Fruit fly (Drosophila melanogaster) whole organism, embryonic: ENCODE results near the gene Mbs.

Experiments used
- ATbp ChIP-seq: fragments of 200-800 bp; sonication (Bioruptor generic); optimal IDR thresholded peaks from 2 replicates; lab custom pipeline; 2017; ENCODE audit warnings: missing biosample characterization, mild to moderate bottlenecking, missing genetic modification characterization, missing genetic modification reagents
- Atf6 ChIP-seq: fragments of 200-800 bp; sonication (Bioruptor generic); IDR thresholded peaks from 2 replicates; pipeline ENCODE4 v1.3.6; 2022; ENCODE audit warnings: missing biosample characterization, missing genetic modification characterization
- Bdp1 ChIP-seq: fragments of 200-800 bp; sonication (Bioruptor generic); optimal IDR thresholded peaks from 3 replicates; lab custom pipeline; 2016; ENCODE audit warnings: missing biosample characterization, missing genetic modification characterization
- CG1024 ChIP-seq: fragments of 200-800 bp; sonication (Bioruptor generic); IDR thresholded peaks from 2 replicates; pipeline ENCODE4 v1.3.6; 2022; ENCODE audit warnings: missing biosample characterization, missing genetic modification characterization
- CG11504 ChIP-seq: fragments of 200-800 bp; sonication (Bioruptor generic); optimal IDR thresholded peaks from 3 replicates; lab custom pipeline; 2019; ENCODE audit warnings: missing biosample characterization, mild to moderate bottlenecking, missing genetic modification characterization, moderate library complexity
- CG11560 ChIP-seq: fragments of 200-800 bp; sonication (Bioruptor generic); IDR thresholded peaks from 3 replicates; pipeline ENCODE4 v1.3.6; 2022; ENCODE audit warnings: missing biosample characterization, missing genetic modification characterization
- CG1233 ChIP-seq: fragments of 200-800 bp; sonication (Bioruptor generic); optimal IDR thresholded peaks from 4 replicates; lab custom pipeline; 2018; ENCODE audit warnings: missing biosample characterization, mild to moderate bottlenecking, missing genetic modification characterization
- CG13894 ChIP-seq: fragments of 200-800 bp; sonication (Bioruptor generic); optimal IDR thresholded peaks from 3 replicates; lab custom pipeline; 2018; ENCODE audit warnings: missing biosample characterization, mild to moderate bottlenecking, missing genetic modification characterization, moderate library complexity
- CG1647 ChIP-seq: fragments of 200-800 bp; sonication (Bioruptor generic); optimal IDR thresholded peaks from 3 replicates; lab custom pipeline; 2016; ENCODE audit warnings: missing biosample characterization, missing genetic modification characterization
- CG16813 ChIP-seq: fragments of 200-800 bp; sonication (Bioruptor generic); IDR thresholded peaks from 3 replicates; pipeline ENCODE4 v1.3.6; 2022; ENCODE audit warnings: missing biosample characterization, missing genetic modification characterization; ENCODE audit not compliant: partially characterized antibody
- CG17802 ChIP-seq: fragments of 200-800 bp; sonication (Bioruptor generic); optimal IDR thresholded peaks from 2 replicates; lab custom pipeline; 2018; ENCODE audit warnings: missing biosample characterization, mild to moderate bottlenecking, missing genetic modification characterization, moderate library complexity
- CG18476 ChIP-seq: fragments of 200-800 bp; sonication (Bioruptor generic); optimal IDR thresholded peaks from 2 replicates; lab custom pipeline; 2016; ENCODE audit warnings: missing biosample characterization, mild to moderate bottlenecking, missing genetic modification characterization
- CG32532 ChIP-seq: fragments of 200-800 bp; sonication (Bioruptor generic); IDR thresholded peaks from 2 replicates; pipeline ENCODE4 v1.3.6; 2022; ENCODE audit warnings: missing biosample characterization, missing genetic modification characterization
- CG3407 ChIP-seq: fragments of 200-800 bp; sonication (Bioruptor generic); optimal IDR thresholded peaks from 2 replicates; lab custom pipeline; 2018; ENCODE audit warnings: missing biosample characterization, mild to moderate bottlenecking, missing genetic modification characterization
- CG5180 ChIP-seq: fragments of 200-800 bp; sonication (Bioruptor generic); optimal IDR thresholded peaks from 3 replicates; lab custom pipeline; 2017; ENCODE audit warnings: missing biosample characterization, missing genetic modification characterization, mild to moderate bottlenecking, moderate library complexity, missing genetic modification reagents
- CG6813 ChIP-seq: fragments of 200-800 bp; sonication (Bioruptor generic); optimal IDR thresholded peaks from 2 replicates; lab custom pipeline; 2017; ENCODE audit warnings: missing biosample characterization, missing genetic modification characterization, mild to moderate bottlenecking, moderate library complexity, missing genetic modification reagents
- CG6854 ChIP-seq: fragments of 200-800 bp; sonication (Bioruptor generic); optimal IDR thresholded peaks from 3 replicates; lab custom pipeline; 2017; ENCODE audit warnings: missing biosample characterization, mild to moderate bottlenecking, missing genetic modification characterization
- CG8089 ChIP-seq: fragments of 200-800 bp; sonication (Bioruptor generic); optimal IDR thresholded peaks from 3 replicates; lab custom pipeline; 2016; ENCODE audit warnings: missing biosample characterization, missing genetic modification characterization
- CG8290 ChIP-seq, 3 experiments: fragments of 200-800 bp; sonication (Bioruptor generic); optimal IDR thresholded peaks; 2 replicates each; lab custom pipeline; 2016 to 2019; ENCODE audit warnings: missing biosample characterization in 3 of 3, missing genetic modification characterization in 3 of 3, mild to moderate bottlenecking in 2 of 3, moderate library complexity in 1 of 3
- CG9727 ChIP-seq: fragments of 200-800 bp; sonication (Bioruptor generic); optimal IDR thresholded peaks from 3 replicates; lab custom pipeline; 2017; ENCODE audit warnings: missing biosample characterization, mild to moderate bottlenecking, missing genetic modification characterization
- CTCF ChIP-seq: fragments of 200-800 bp; sonication (Bioruptor generic); optimal IDR thresholded peaks from 2 replicates; lab custom pipeline; 2017; ENCODE audit warnings: missing biosample characterization, mild to moderate bottlenecking, missing genetic modification characterization, moderate library complexity
- CrebB ChIP-seq: fragments of 200-800 bp; sonication (Bioruptor generic); optimal IDR thresholded peaks from 3 replicates; lab custom pipeline; 2018; ENCODE audit warnings: missing biosample characterization, mild to moderate bottlenecking, missing genetic modification characterization
- Drgx ChIP-seq: fragments of 200-800 bp; sonication (Bioruptor generic); IDR thresholded peaks from 2 replicates; pipeline ENCODE4 v1.3.6; 2022; ENCODE audit warnings: missing biosample characterization, missing genetic modification characterization
- HLHmδ ChIP-seq: fragments of 200-800 bp; sonication (Bioruptor generic); optimal IDR thresholded peaks from 2 replicates; lab custom pipeline; 2018; ENCODE audit warnings: missing biosample characterization, mild to moderate bottlenecking, missing genetic modification characterization, moderate library complexity
- Neu2 ChIP-seq: fragments of 200-800 bp; sonication (Bioruptor generic); optimal IDR thresholded peaks from 3 replicates; lab custom pipeline; 2016; ENCODE audit warnings: missing biosample characterization, missing genetic modification characterization, borderline replicate concordance
- Pdp1 ChIP-seq, 2 experiments: fragments of 200-800 bp; sonication (Bioruptor generic); optimal IDR thresholded peaks; 3 replicates each; lab custom pipeline; 2016; ENCODE audit warnings: missing biosample characterization in 2 of 2, missing genetic modification characterization in 2 of 2, mild to moderate bottlenecking in 1 of 2, moderate library complexity in 1 of 2
- Sry-β ChIP-seq: fragments of 200-800 bp; sonication (Bioruptor generic); optimal IDR thresholded peaks from 2 replicates; lab custom pipeline; 2018; ENCODE audit warnings: missing biosample characterization, mild to moderate bottlenecking, missing genetic modification characterization, moderate library complexity
- Tbp ChIP-seq: fragments of >200 bp; optimal IDR thresholded peaks from 2 replicates; lab custom pipeline; 2018; ENCODE audit warnings: missing biosample characterization, missing genetic modification characterization
- ap ChIP-seq: fragments of 200-800 bp; sonication (Bioruptor generic); IDR thresholded peaks from 2 replicates; pipeline ENCODE4 v1.3.6; 2022; ENCODE audit warnings: missing biosample characterization, missing genetic modification characterization
- ase ChIP-seq: fragments of 200-800 bp; sonication (Bioruptor generic); IDR thresholded peaks from 3 replicates; pipeline ENCODE4 v1.3.6; 2022; ENCODE audit warnings: missing biosample characterization, missing genetic modification characterization
- bbx ChIP-seq: fragments of 200-800 bp; sonication (Bioruptor generic); IDR thresholded peaks from 2 replicates; pipeline ENCODE4 v1.3.6; 2022; ENCODE audit warnings: missing biosample characterization, missing genetic modification characterization; ENCODE audit not compliant: partially characterized antibody
- chif ChIP-seq, 2 experiments: fragments of 200-800 bp; sonication (Bioruptor generic); optimal IDR thresholded peaks; 3 replicates each; lab custom pipeline; 2016; ENCODE audit warnings: missing biosample characterization in 2 of 2, missing genetic modification characterization in 2 of 2
- corto ChIP-seq: fragments of 200-800 bp; sonication (Bioruptor generic); optimal IDR thresholded peaks from 2 replicates; lab custom pipeline; 2016; ENCODE audit warnings: missing biosample characterization, mild to moderate bottlenecking, missing genetic modification characterization, moderate library complexity
- da ChIP-seq: fragments of 200-800 bp; sonication (Bioruptor generic); optimal IDR thresholded peaks from 2 replicates; lab custom pipeline; 2016; ENCODE audit warnings: missing biosample characterization, missing genetic modification characterization
- dmrt99B ChIP-seq: fragments of 200-800 bp; sonication (Bioruptor generic); optimal IDR thresholded peaks from 2 replicates; lab custom pipeline; 2018; ENCODE audit warnings: missing biosample characterization, mild to moderate bottlenecking, missing genetic modification characterization, moderate library complexity
- hbn ChIP-seq: fragments of 200-800 bp; sonication (Bioruptor generic); IDR thresholded peaks from 2 replicates; pipeline ENCODE4 v1.3.6; 2022; ENCODE audit warnings: missing biosample characterization, missing genetic modification characterization; ENCODE audit not compliant: partially characterized antibody
- her ChIP-seq: fragments of 200-800 bp; sonication (Bioruptor generic); optimal IDR thresholded peaks from 2 replicates; lab custom pipeline; 2016; ENCODE audit warnings: missing biosample characterization, missing genetic modification characterization
- lilli ChIP-seq: fragments of 200-800 bp; sonication (Bioruptor generic); optimal IDR thresholded peaks from 3 replicates; lab custom pipeline; 2016; ENCODE audit warnings: missing biosample characterization, missing genetic modification characterization
- lmd ChIP-seq: fragments of 200-800 bp; sonication (Bioruptor generic); IDR thresholded peaks from 2 replicates; pipeline ENCODE4 v1.3.6; 2022; ENCODE audit warnings: missing biosample characterization, missing genetic modification characterization
- luna ChIP-seq: fragments of 200-800 bp; sonication (Bioruptor generic); optimal IDR thresholded peaks from 2 replicates; lab custom pipeline; 2016; ENCODE audit warnings: missing biosample characterization, missing genetic modification characterization
- otp ChIP-seq: fragments of 200-800 bp; sonication (Bioruptor generic); IDR thresholded peaks from 3 replicates; pipeline ENCODE4, ENCODE4 v1.3.6; 2022; ENCODE audit warnings: missing biosample characterization, missing genetic modification characterization
- prd ChIP-seq, 3 experiments: fragments of >200 bp in 2 of 3; fragments of 200-800 bp in 1 of 3; sonication (Bioruptor generic) in 1 of 3; optimal IDR thresholded peaks in 2 of 3; IDR thresholded peaks in 1 of 3; 2 replicates in 2 of 3; 3 replicates in 1 of 3; pipeline versions ENCODE4 v1.3.6 to Lab custom; 2017 to 2022; ENCODE audit warnings: missing biosample characterization in 1 of 3, missing genetic modification characterization in 1 of 3
- sim ChIP-seq: fragments of 200-800 bp; sonication (Bioruptor generic); IDR thresholded peaks from 2 replicates; pipeline ENCODE4 v1.3.6; 2022; ENCODE audit warnings: missing biosample characterization, missing genetic modification characterization
- slp2 ChIP-seq: fragments of 200-800 bp; sonication (Bioruptor generic); optimal IDR thresholded peaks from 2 replicates; lab custom pipeline; 2016; ENCODE audit warnings: missing biosample characterization, missing genetic modification characterization
- so ChIP-seq: fragments of 200-800 bp; sonication (Bioruptor generic); IDR thresholded peaks from 3 replicates; pipeline ENCODE4 v1.3.6; 2022; ENCODE audit warnings: missing biosample characterization, missing genetic modification characterization
- tio ChIP-seq: fragments of 200-800 bp; sonication (Bioruptor generic); optimal IDR thresholded peaks from 2 replicates; lab custom pipeline; 2017; ENCODE audit warnings: missing biosample characterization, missing genetic modification characterization, inconsistent platforms
- unpg ChIP-seq: fragments of 200-800 bp; sonication (Bioruptor generic); optimal IDR thresholded peaks from 3 replicates; lab custom pipeline; 2018; ENCODE audit warnings: missing biosample characterization, mild to moderate bottlenecking, missing genetic modification characterization, moderate library complexity
- wek ChIP-seq: fragments of 200-800 bp; sonication (Bioruptor generic); optimal IDR thresholded peaks from 3 replicates; lab custom pipeline; 2018; ENCODE audit warnings: missing biosample characterization, mild to moderate bottlenecking, missing genetic modification characterization, moderate library complexity

Mbs gene

DNA sequence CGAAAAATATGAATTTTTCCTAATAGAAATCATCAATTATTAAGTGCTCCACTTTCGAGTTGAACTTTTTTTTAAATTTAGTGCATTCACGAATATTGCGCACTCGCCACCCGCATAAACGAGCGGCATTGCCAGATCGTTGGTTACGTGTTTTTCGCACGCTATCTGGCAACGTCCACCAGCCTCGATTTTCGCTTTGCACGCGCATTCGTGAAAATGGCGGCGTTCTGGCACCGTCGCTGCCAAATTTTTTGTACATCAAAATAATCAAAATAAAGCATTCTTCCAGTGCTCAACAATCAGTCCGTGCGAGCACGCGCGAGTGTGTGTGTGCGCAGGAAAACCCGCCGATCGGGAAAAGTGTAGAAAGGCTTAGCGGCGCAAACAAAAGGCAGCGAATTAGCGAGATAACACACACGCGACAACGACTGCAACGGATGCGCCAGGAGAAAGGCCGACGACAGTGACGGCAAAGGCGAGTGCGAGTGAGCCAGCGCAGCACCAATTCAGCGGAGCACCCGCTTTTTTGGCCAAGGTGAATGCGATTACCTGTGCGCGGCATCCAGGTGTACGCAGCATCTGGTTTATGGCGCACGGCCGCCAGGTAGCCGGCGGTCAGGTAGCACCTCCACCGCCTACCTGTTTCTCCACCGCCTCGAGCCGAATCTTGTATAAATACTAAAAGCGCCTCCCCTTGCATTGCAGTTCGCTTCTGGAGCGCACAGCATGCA lies 62.0 kb downstream of the Mbs start (continued):
- TF ChIP-seq prd (optimal IDR thresholded peaks at IDR 0.05; lab: Kevin White, UChicago) (no peak), prd (GFP tag; IDR thresholded peaks at IDR 0.05; lab: Robert Waterston, UW) (peak; percentile 82), bbx (GFP tag; lab: Robert Waterston, UW) (peak; percentile 80), sim (GFP tag; lab: Robert Waterston, UW) (no peak), otp (no peak; the same call in 2 of the 3 replicates), luna (GFP tag; lab: Kevin White, UChicago) (peak; percentile 79), CG16813 (GFP tag; lab: Robert Waterston, UW) (peak; percentile 70), Atf6 (GFP tag; lab: Robert Waterston, UW) (peak; percentile 85), dmrt99B (no peak), Sry-β (no peak), Neu2 (GFP tag; lab: Kevin White, UChicago) (no peak), her (GFP tag; lab: Kevin White, UChicago) (peak; percentile 59), HLHmδ (peak; percentile 46), CG32532 (GFP tag; lab: Robert Waterston, UW) (peak; percentile 88), chif (GFP tag; optimal IDR thresholded peaks at IDR 0.05; lab: Kevin White, UChicago) (peak; percentile 75 to 77), CG18476 (GFP tag; lab: Kevin White, UChicago) (peak; percentile 72), CG8089 (GFP tag; lab: Kevin White, UChicago) (peak; percentile 50), CG11560 (tag; lab: Robert Waterston, UW) (peak; percentile 18; the same call in 1 of the 3 replicates), CG8290 (GFP tag; optimal IDR thresholded peaks at IDR 0.05; lab: Kevin White, UChicago) (peak; percentile 63), CG8290 (tag; optimal IDR thresholded peaks at IDR 0.05; lab: Kevin White, UChicago) (no peak), unpg (peak; percentile 86), ase (GFP tag; lab: Robert Waterston, UW) (peak; percentile 59; the same call in 2 of the 3 replicates), CG17802 (tag; lab: Kevin White, UChicago) (no peak), CG13894 (tag; lab: Kevin White, UChicago) (no peak), lmd (GFP tag; lab: Robert Waterston, UW) (peak; percentile 82; the same call in 1 of the 2 replicates), CG3407 (GFP tag; lab: Kevin White, UChicago) (peak; percentile 66), Pdp1 (GFP tag; optimal IDR thresholded peaks at IDR 0.05; lab: Kevin White, UChicago) (peak; percentile 84 to 98), Bdp1 (GFP tag; lab: Kevin White, UChicago) (peak; percentile 78), CG6813 (GFP tag; lab: Kevin White, UChicago) (peak; percentile 76), lilli (GFP tag; lab: Kevin White, UChicago) (peak; percentile 94), CG1647 (GFP tag; lab: Kevin White, UChicago) (peak; percentile 57), CG1024 (0 out of 2 replicates have a peak, but pooled peaks have one; percentile 21), wek (GFP tag; lab: Kevin White, UChicago) (no peak), hbn (GFP tag; lab: Robert Waterston, UW) (peak; percentile 34; the same call in 1 of the 2 replicates), CrebB (tag; lab: Kevin White, UChicago) (peak; percentile 48), CG11504 (tag; lab: Kevin White, UChicago) (no peak), so (GFP tag; lab: Robert Waterston, UW) (peak; percentile 79), CG6854 (peak; percentile 73), Tbp (GFP tag; lab: Kevin White, UChicago) (no peak), da (GFP tag; lab: Kevin White, UChicago) (no peak), CG9727 (peak; percentile 89), Drgx (GFP tag; lab: Robert Waterston, UW) (peak; percentile 91), CTCF (GFP tag; lab: Kevin White, UChicago) (no peak), CG1233 (GFP tag; lab: Kevin White, UChicago) (peak; percentile 79), ATbp (GFP tag; lab: Kevin White, UChicago) (no peak), ap (GFP tag; lab: Robert Waterston, UW) (peak; percentile 57), corto (peak; percentile 63), CG5180 (GFP tag; lab: Kevin White, UChicago) (no peak), slp2 (GFP tag; lab: Kevin White, UChicago) (peak; percentile 65), tio (no peak)
